Worm (Caenorhabditis elegans) whole organism, L4/young adult: ENCODE data around the gene R193.1.

ENCODE experiments used
- W03F9.2 ChIP-seq: fragments of 150-350 bp; optimal IDR thresholded peaks from 2 replicates; lab custom pipeline; 2014; ENCODE audit warnings: missing biosample characterization, missing genetic modification characterization
- dao-5 ChIP-seq: sonication (generic microtip); optimal IDR thresholded peaks from 2 replicates; lab custom pipeline; 2016; ENCODE audit warnings: missing genotype, missing genetic modification characterization, moderate library complexity, missing compliant biosample characterization
- him-1 ChIP-seq: sonication (generic microtip); optimal IDR thresholded peaks from 2 replicates; lab custom pipeline; 2016; ENCODE audit warnings: missing genotype, missing genetic modification reagents, missing genetic modification characterization, missing compliant biosample characterization

The R193.1 gene

ce11 chrX:1192848-1193247 is 38.1 kb downstream of the R193.1 start, which contains the start of gene T13G4.1:
Gene T13G4.1, plus strand, starts transcription at chrX:1193148.
- TF ChIP-seq W03F9.2 (tag; lab: Kevin White, UChicago), result no peak
- TF ChIP-seq him-1 (tag; lab: Kevin White, UChicago), result no peak
- no peak for TF ChIP-seq dao-5 (tag; lab: Kevin White, UChicago)

- no peak for TF ChIP-seq W03F9.2 (tag; lab: Kevin White, UChicago)
- no peak for TF ChIP-seq dao-5 (tag; lab: Kevin White, UChicago)
- TF ChIP-seq him-1 (tag; lab: Kevin White, UChicago), result no peak
Observed at ce11 chrX:1202638-1203037, 47.9 kb downstream of the R193.1 start.
